Worm (Caenorhabditis elegans) whole organism, dauer: Measurements from ENCODE around the gene Y32B12C.1.

Source experiments
- unc-62 ChIP-seq: sonication (generic microtip); optimal IDR thresholded peaks from 2 replicates; lab custom pipeline; 2017; ENCODE audit warnings: missing biosample characterization, missing genetic modification reagents, missing genetic modification characterization

Y32B12C.1 gene

ce11 chrV:16606313-16606712 lies at the start of gene Y32B12C.1:
Y32B12C.1 (plus strand) TSS chrV:16606613.
- TF ChIP-seq unc-62 (GFP tag; lab: Kevin White, UChicago) = no peak

ce11 chrV:16565639-16566038 lies 40.8 kb upstream of the Y32B12C.1 start, which contains the start of gene sru-45:
sru-45 (plus strand) TSS chrV:16565939.
- no peak for TF ChIP-seq unc-62 (GFP tag; lab: Kevin White, UChicago)

- TF ChIP-seq unc-62 (GFP tag; lab: Kevin White, UChicago) = no peak
Measured at ce11 chrV:16568056-16568455, 38.4 kb upstream of the Y32B12C.1 start.

ce11 chrV:16570697-16571096 lies 35.7 kb upstream of the Y32B12C.1 start, which contains the start of gene nhr-233:
nhr-233 (minus strand) TSS chrV:16570797.
- TF ChIP-seq unc-62 (GFP tag; lab: Kevin White, UChicago) = no peak

- TF ChIP-seq unc-62 (GFP tag; lab: Kevin White, UChicago) = no peak
Measured at ce11 chrV:16573168-16573567, 33.2 kb upstream of the Y32B12C.1 start, which contains the start of gene str-149. str-149 (plus strand) TSS chrV:16573468.

- no peak for TF ChIP-seq unc-62 (GFP tag; lab: Kevin White, UChicago)
Measured at ce11 chrV:16575900-16576299, 30.5 kb upstream of the Y32B12C.1 start, which contains the start of gene str-151. str-151 (plus strand) TSS chrV:16576200.

ce11 chrV:16580424-16580823 lies 26.0 kb upstream of the Y32B12C.1 start, which contains the start of gene nhr-271:
nhr-271 (minus strand) TSS chrV:16580524.
- TF ChIP-seq unc-62 (GFP tag; lab: Kevin White, UChicago) = no peak

ce11 chrV:16581061-16581460 lies 25.4 kb upstream of the Y32B12C.1 start:
- TF ChIP-seq unc-62 (GFP tag; lab: Kevin White, UChicago) = no peak

- no peak for TF ChIP-seq unc-62 (GFP tag; lab: Kevin White, UChicago)
Measured at ce11 chrV:16582973-16583372, 23.4 kb upstream of the Y32B12C.1 start, which contains the start of gene str-150. str-150 (plus strand) TSS chrV:16583273.

- no peak for TF ChIP-seq unc-62 (GFP tag; lab: Kevin White, UChicago)
Measured at ce11 chrV:16588428-16588827, 18.0 kb upstream of the Y32B12C.1 start, which contains the start of gene srw-73. srw-73 (minus strand) TSS chrV:16588528.

- no peak for TF ChIP-seq unc-62 (GFP tag; lab: Kevin White, UChicago)
Measured at ce11 chrV:16589488-16589887, 16.9 kb upstream of the Y32B12C.1 start.

- no peak for TF ChIP-seq unc-62 (GFP tag; lab: Kevin White, UChicago)
Measured at ce11 chrV:16591992-16592798, 14.2 kb upstream of the Y32B12C.1 start, which contains the start of gene srh-269. srh-269 (minus strand) TSS chrV:16592042.

ce11 chrV:16592947-16593791 lies 13.2 kb upstream of the Y32B12C.1 start:
- TF ChIP-seq unc-62 (GFP tag; lab: Kevin White, UChicago) = no peak

ce11 chrV:16593792-16594059 lies 12.7 kb upstream of the Y32B12C.1 start:
- no peak for TF ChIP-seq unc-62 (GFP tag; lab: Kevin White, UChicago)

ce11 chrV:16594514-16594913 lies 11.9 kb upstream of the Y32B12C.1 start:
- TF ChIP-seq unc-62 (GFP tag; lab: Kevin White, UChicago) = no peak
